Worm (Caenorhabditis elegans) whole organism, young adult: Measurements from ENCODE around the gene eif-1.A.
A peak's percentile ranks its signal among the peaks of the same experiment; 100 is the strongest.

Experiments used
- B0336.3 ChIP-seq: fragments of 200-800 bp; sonication (Bioruptor generic); IDR thresholded peaks from 2 replicates; pipeline ENCODE4 v1.3.6; 2022; ENCODE audit warnings: missing genetic modification characterization, missing compliant biosample characterization
- F10E7.11 ChIP-seq: sonication (generic microtip); optimal IDR thresholded peaks from 2 replicates; lab custom pipeline; 2017; ENCODE audit warnings: mild to moderate bottlenecking, missing genetic modification characterization, moderate library complexity, missing compliant biosample characterization
- F23B12.7 ChIP-seq: sonication (generic microtip); optimal IDR thresholded peaks from 2 replicates; lab custom pipeline; 2017; ENCODE audit warnings: missing genetic modification characterization, mild to moderate bottlenecking, missing compliant biosample characterization, antibody characterized with exemption, moderate library complexity; ENCODE audit not compliant: insufficient read depth
- K11D2.4 ChIP-seq: fragments of 200-800 bp; sonication (Bioruptor generic); IDR thresholded peaks from 2 replicates; pipeline ENCODE4 v1.3.6; 2022; ENCODE audit warnings: missing genetic modification reagents, missing genetic modification characterization, missing compliant biosample characterization
- Y56A3A.18 ChIP-seq: fragments of 200-800 bp; sonication (Bioruptor generic); IDR thresholded peaks from 2 replicates; pipeline ENCODE4 v1.3.6; 2022; ENCODE audit warnings: missing genetic modification reagents, missing genetic modification characterization, missing compliant biosample characterization
- akir-1 ChIP-seq: fragments of 200-800 bp; sonication (Bioruptor generic); optimal IDR thresholded peaks from 2 replicates; lab custom pipeline; 2018; ENCODE audit warnings: mild to moderate bottlenecking, missing genetic modification characterization, moderate library complexity, missing compliant biosample characterization
- ama-1 ChIP-seq, 3 experiments: fragments of 150-350 bp in 1 of 3; sonication (generic microtip) in 2 of 3; optimal IDR thresholded peaks; 2 replicates each; lab custom pipeline; 2014 to 2018; ENCODE audit warnings: missing biosample characterization in 2 of 3, missing genetic modification characterization in 2 of 3, missing genetic modification reagents in 2 of 3
- aptf-2 ChIP-seq: fragments of 200-800 bp; sonication (Bioruptor generic); conservative IDR thresholded peaks from 2 replicates; pipeline ENCODE4 v1.3.6; 2022; ENCODE audit warnings: missing genetic modification reagents, missing genetic modification characterization, missing compliant biosample characterization
- attf-5 ChIP-seq: fragments of 200-800 bp; sonication (Bioruptor generic); optimal IDR thresholded peaks from 2 replicates; lab custom pipeline; 2018; ENCODE audit warnings: mild to moderate bottlenecking, missing genetic modification characterization, missing compliant biosample characterization
- cebp-2 ChIP-seq: fragments of 200-800 bp; sonication (Bioruptor generic); IDR thresholded peaks from 2 replicates; pipeline ENCODE4 v1.3.6; 2022; ENCODE audit warnings: missing genetic modification characterization, missing compliant biosample characterization
- ceh-79 ChIP-seq: sonication (generic microtip); optimal IDR thresholded peaks from 2 replicates; lab custom pipeline; 2017; ENCODE audit warnings: mild to moderate bottlenecking, missing genetic modification characterization, missing compliant biosample characterization
- dpl-1 ChIP-seq: fragments of 150-350 bp; optimal IDR thresholded peaks from 2 replicates; lab custom pipeline; 2014; ENCODE audit warnings: missing biosample characterization, missing genetic modification reagents, missing genetic modification characterization
- egrh-3 ChIP-seq: fragments of 200-800 bp; sonication (Bioruptor generic); IDR thresholded peaks from 2 replicates; pipeline ENCODE4 v1.3.6; 2022; ENCODE audit warnings: missing genetic modification reagents, missing genetic modification characterization, missing compliant biosample characterization
- ets-4 ChIP-seq: fragments of 200-800 bp; sonication (Bioruptor generic); optimal IDR thresholded peaks from 2 replicates; lab custom pipeline; 2018; ENCODE audit warnings: mild to moderate bottlenecking, missing genetic modification characterization, missing compliant biosample characterization
- gei-17 ChIP-seq: fragments of 200-800 bp; sonication (Bioruptor generic); optimal IDR thresholded peaks from 2 replicates; lab custom pipeline; 2018; ENCODE audit warnings: mild to moderate bottlenecking, missing genetic modification characterization, missing compliant biosample characterization
- hlh-12 ChIP-seq: sonication (generic microtip); optimal IDR thresholded peaks from 2 replicates; lab custom pipeline; 2016; ENCODE audit warnings: missing genetic modification characterization, missing compliant biosample characterization
- lin-40 ChIP-seq: sonication (generic microtip); optimal IDR thresholded peaks from 2 replicates; lab custom pipeline; 2016; ENCODE audit warnings: missing genetic modification characterization, mild to moderate bottlenecking, missing compliant biosample characterization, missing genotype, missing genetic modification reagents
- lir-1 ChIP-seq: fragments of 200-800 bp; sonication (Bioruptor generic); conservative IDR thresholded peaks from 2 replicates; pipeline ENCODE4 v1.3.6; 2022; ENCODE audit warnings: missing genetic modification reagents, missing genetic modification characterization, missing compliant biosample characterization
- lsy-27 ChIP-seq: sonication (generic microtip); optimal IDR thresholded peaks from 2 replicates; lab custom pipeline; 2017; ENCODE audit warnings: missing genetic modification characterization, mild to moderate bottlenecking, missing compliant biosample characterization, antibody characterized with exemption, missing genotype, borderline replicate concordance; ENCODE audit not compliant: insufficient read depth
- madf-10 ChIP-seq: sonication (generic microtip); optimal IDR thresholded peaks from 2 replicates; lab custom pipeline; 2016; ENCODE audit warnings: mild to moderate bottlenecking, missing genetic modification characterization, missing compliant biosample characterization
- madf-3 ChIP-seq: fragments of 200-800 bp; sonication (Bioruptor generic); IDR thresholded peaks from 2 replicates; pipeline ENCODE4 v1.3.6; 2022; ENCODE audit warnings: missing genetic modification reagents, missing genetic modification characterization, missing compliant biosample characterization
- madf-8 ChIP-seq: fragments of 200-800 bp; sonication (Bioruptor generic); conservative IDR thresholded peaks from 2 replicates; pipeline ENCODE4 v1.3.6; 2022; ENCODE audit warnings: missing genetic modification reagents, missing genetic modification characterization, missing compliant biosample characterization
- mcd-1 ChIP-seq: fragments of 200-800 bp; sonication (Bioruptor generic); IDR thresholded peaks from 2 replicates; pipeline ENCODE4 v1.3.6; 2022; ENCODE audit warnings: missing genetic modification reagents, missing genetic modification characterization, missing compliant biosample characterization
- mel-28 ChIP-seq: sonication (generic microtip); optimal IDR thresholded peaks from 2 replicates; lab custom pipeline; 2016; ENCODE audit warnings: borderline replicate concordance, mild to moderate bottlenecking, missing genetic modification characterization, missing compliant biosample characterization
- mes-4 ChIP-seq: sonication (generic microtip); optimal IDR thresholded peaks from 2 replicates; lab custom pipeline; 2016; ENCODE audit warnings: missing genotype, missing genetic modification characterization, missing compliant biosample characterization
- nfya-2 ChIP-seq: fragments of 200-800 bp; sonication (Bioruptor generic); IDR thresholded peaks from 2 replicates; pipeline ENCODE4 v1.3.6; 2022; ENCODE audit warnings: missing genetic modification reagents, missing genetic modification characterization, missing compliant biosample characterization
- nhr-179 ChIP-seq: sonication (generic microtip); optimal IDR thresholded peaks from 2 replicates; lab custom pipeline; 2016; ENCODE audit warnings: mild to moderate bottlenecking, missing genetic modification characterization, missing compliant biosample characterization
- nhr-80 ChIP-seq: sonication (generic microtip); optimal IDR thresholded peaks from 2 replicates; lab custom pipeline; 2016; ENCODE audit warnings: missing genetic modification characterization, missing compliant biosample characterization
- pbrm-1 ChIP-seq: fragments of 200-800 bp; sonication (Bioruptor generic); IDR thresholded peaks from 2 replicates; pipeline ENCODE4 v1.3.6; 2022; ENCODE audit warnings: missing genetic modification reagents, missing genetic modification characterization, missing compliant biosample characterization
- rcor-1 ChIP-seq: fragments of 200-800 bp; sonication (Bioruptor generic); IDR thresholded peaks from 2 replicates; pipeline ENCODE4 v1.3.6; 2022; ENCODE audit warnings: missing genetic modification reagents, missing genetic modification characterization, missing compliant biosample characterization
- snpc-3.4 ChIP-seq: sonication (generic microtip); optimal IDR thresholded peaks from 2 replicates; lab custom pipeline; 2017; ENCODE audit warnings: missing genetic modification characterization, mild to moderate bottlenecking, missing compliant biosample characterization, antibody characterized with exemption, moderate library complexity, missing genotype, missing genetic modification reagents
- snpc-4 ChIP-seq, 5 experiments: fragments of 150-350 bp in 1 of 5; sonication (generic microtip) in 4 of 5; optimal IDR thresholded peaks; 2 replicates each; lab custom pipeline; 2014 to 2018; ENCODE audit warnings: missing genetic modification characterization in 5 of 5, missing biosample characterization in 3 of 5, antibody characterized with exemption in 2 of 5, mild to moderate bottlenecking in 2 of 5, missing compliant biosample characterization in 2 of 5, missing genotype in 2 of 5, moderate library complexity in 2 of 5, missing genetic modification reagents in 1 of 5
- tbp1 ChIP-seq: fragments of 200-800 bp; sonication (Bioruptor generic); optimal IDR thresholded peaks from 2 replicates; lab custom pipeline; 2018; ENCODE audit warnings: mild to moderate bottlenecking, missing genetic modification characterization, missing compliant biosample characterization
- tlf-1 ChIP-seq: fragments of 200-800 bp; sonication (Bioruptor generic); optimal IDR thresholded peaks from 2 replicates; lab custom pipeline; 2018; ENCODE audit warnings: mild to moderate bottlenecking, missing genetic modification characterization, missing compliant biosample characterization
- zfh-2 ChIP-seq: fragments of 200-800 bp; sonication (Bioruptor generic); conservative IDR thresholded peaks from 2 replicates; pipeline ENCODE4 v1.3.6; 2022; ENCODE audit warnings: missing genetic modification reagents, missing genetic modification characterization, missing compliant biosample characterization
- ztf-22 ChIP-seq: fragments of 200-800 bp; sonication (Bioruptor generic); optimal IDR thresholded peaks from 2 replicates; lab custom pipeline; 2018; ENCODE audit warnings: mild to moderate bottlenecking, missing genetic modification characterization, moderate library complexity, missing compliant biosample characterization

eif-1.A gene

DNA sequence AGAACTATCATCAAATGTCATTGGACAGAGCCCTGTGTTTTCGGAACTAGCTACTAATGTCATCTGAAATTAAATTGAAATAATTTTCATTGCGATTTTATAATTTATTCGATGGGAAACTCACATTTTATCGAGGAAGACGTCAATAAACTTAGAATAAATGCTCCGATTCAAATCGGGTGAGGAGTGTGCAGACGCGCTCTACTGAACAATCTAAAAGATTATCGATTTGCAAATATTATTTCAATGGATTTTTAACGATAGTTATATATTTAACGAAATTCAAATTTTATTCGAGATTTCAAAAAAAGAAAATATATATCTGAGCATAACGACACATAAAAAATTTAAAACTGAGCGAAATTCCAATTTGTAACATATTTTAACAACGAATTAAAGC is 11.6 kb upstream of the eif-1.A start, which contains the start of gene eor-1:
TSS of gene eor-1 (minus strand) at position 65 of the 400 bp plus-strand sequence.
- peak; percentile 15 for TF ChIP-seq snpc-4 (GFP tag; optimal IDR thresholded peaks at IDR 0.05; lab: Kevin White, UChicago)
- TF ChIP-seq snpc-4 (tag; optimal IDR thresholded peaks at IDR 0.05; lab: Kevin White, UChicago): peak in 2 of 4 experiments; percentile 6 to 58
- TF ChIP-seq mcd-1 (GFP tag; lab: Robert Waterston, UW): peak; percentile 79
- TF ChIP-seq F23B12.7 (tag; lab: Kevin White, UChicago): no peak
- TF ChIP-seq rcor-1 (GFP tag; lab: Robert Waterston, UW): no peak
- TF ChIP-seq hlh-12 (tag; lab: Kevin White, UChicago): no peak
- TF ChIP-seq madf-3 (GFP tag; lab: Robert Waterston, UW): no peak
- no peak for TF ChIP-seq lir-1
- TF ChIP-seq ztf-22 (GFP tag; lab: Kevin White, UChicago): no peak
- peak; percentile 27 for TF ChIP-seq snpc-3.4 (tag; lab: Kevin White, UChicago)
- no peak for TF ChIP-seq nfya-2
- TF ChIP-seq lsy-27 (tag; lab: Kevin White, UChicago): no peak
- no peak for TF ChIP-seq B0336.3 (GFP tag; lab: Robert Waterston, UW)
- no peak for TF ChIP-seq cebp-2 (GFP tag; lab: Robert Waterston, UW)
- TF ChIP-seq madf-8 (GFP tag; lab: Robert Waterston, UW): no peak
- peak; percentile 40 for TF ChIP-seq attf-5 (GFP tag; lab: Kevin White, UChicago)
- peak; percentile 3 for TF ChIP-seq lin-40 (tag; lab: Kevin White, UChicago)
- TF ChIP-seq mel-28 (tag; lab: Kevin White, UChicago): no peak
- TF ChIP-seq pbrm-1: no peak
- no peak for TF ChIP-seq K11D2.4 (GFP tag; lab: Robert Waterston, UW)
- no peak for TF ChIP-seq ama-1 (optimal IDR thresholded peaks at IDR 0.05; lab: Kevin White, UChicago)
- peak in 1 of 2 experiments; percentile 44 for TF ChIP-seq ama-1 (GFP tag; optimal IDR thresholded peaks at IDR 0.05; lab: Kevin White, UChicago)
- no peak for TF ChIP-seq mes-4 (tag; lab: Kevin White, UChicago)
- TF ChIP-seq tlf-1: no peak

DNA sequence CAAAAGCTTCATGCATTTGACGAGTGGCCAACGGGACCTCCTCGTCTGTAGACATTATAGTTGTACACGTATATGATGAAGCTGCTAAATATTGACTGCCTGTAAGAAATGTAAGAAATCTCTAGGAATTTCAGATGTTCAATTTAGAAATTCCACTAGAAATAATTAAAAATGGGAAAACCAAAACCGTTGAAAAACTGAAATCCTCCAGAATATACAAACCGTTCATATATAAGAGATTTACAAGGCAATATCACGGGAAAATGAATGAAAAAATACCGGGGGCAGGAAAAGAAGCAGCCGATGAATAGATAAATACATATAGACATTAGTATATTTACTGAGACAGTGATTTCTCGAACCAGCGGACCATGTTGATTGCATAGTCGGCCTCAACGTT is 8.2 kb upstream of the eif-1.A start, which contains the start of gene dpf-7:
TSS of gene dpf-7 (minus strand) at position 101 of the 400 bp plus-strand sequence.
- TF ChIP-seq gei-17 (GFP tag; lab: Kevin White, UChicago): no peak
- no peak for TF ChIP-seq F10E7.11
- TF ChIP-seq egrh-3: no peak
- TF ChIP-seq Y56A3A.18 (GFP tag; lab: Robert Waterston, UW): no peak
- no peak for TF ChIP-seq dpl-1 (GFP tag; lab: Kevin White, UChicago)
- no peak for TF ChIP-seq tbp1 (GFP tag; lab: Kevin White, UChicago)
- no peak for TF ChIP-seq akir-1
- no peak for TF ChIP-seq zfh-2 (GFP tag; lab: Robert Waterston, UW)
- TF ChIP-seq ets-4 (GFP tag; lab: Kevin White, UChicago): no peak
- no peak for TF ChIP-seq aptf-2
- no peak for TF ChIP-seq madf-10 (tag; lab: Kevin White, UChicago)
- no peak for TF ChIP-seq nhr-80 (tag; lab: Kevin White, UChicago)
- TF ChIP-seq rcor-1 (GFP tag; lab: Robert Waterston, UW): no peak
- no peak for TF ChIP-seq ceh-79 (tag; lab: Kevin White, UChicago)
- TF ChIP-seq nhr-179 (tag; lab: Kevin White, UChicago): no peak
